Fruit fly (Drosophila melanogaster): ENCODE results near the gene ND-ACP.

Gene ND-ACP

dm6 chr3L:1376014-1376745 lies 46.4 kb downstream of the ND-ACP start (continued):
- no peak for TF ChIP-seq gsb (GFP tag; IDR thresholded peaks at IDR 0.05)
- no peak for TF ChIP-seq CG4854 (GFP tag; optimal IDR thresholded peaks at IDR 0.05)
- peak; percentile 35 for TF ChIP-seq Asciz (GFP tag; optimal IDR thresholded peaks at IDR 0.05)
- peak; percentile 65 for TF ChIP-seq CG14441 (GFP tag; IDR thresholded peaks at IDR 0.05)
- no peak for TF ChIP-seq Ets97D (GFP tag; optimal IDR thresholded peaks at IDR 0.05)
- peak; percentile 51 for TF ChIP-seq CG13424 (tag; optimal IDR thresholded peaks at IDR 0.05)
- TF ChIP-seq Gsc (GFP tag; IDR thresholded peaks at IDR 0.05) = no peak
- TF ChIP-seq CG12391 (tag; optimal IDR thresholded peaks at IDR 0.05) = peak; percentile 60
- no peak for TF ChIP-seq nerfin-2 (GFP tag; IDR thresholded peaks at IDR 0.05; ENCODE audit: partially characterized antibody)
- no peak for TF ChIP-seq CG3995 (GFP tag; optimal IDR thresholded peaks at IDR 0.05)
- no peak for TF ChIP-seq CG6683 (GFP tag; optimal IDR thresholded peaks at IDR 0.05)
- TF ChIP-seq tin (GFP tag; optimal IDR thresholded peaks at IDR 0.05) = peak; percentile 18
- peak; percentile 14 for TF ChIP-seq HmgZ (tag; optimal IDR thresholded peaks at IDR 0.05)
- no peak for TF ChIP-seq ro (GFP tag; IDR thresholded peaks at IDR 0.05)
- no peak for TF ChIP-seq corto (GFP tag; optimal IDR thresholded peaks at IDR 0.05)
- TF ChIP-seq Blimp-1 (GFP tag; optimal IDR thresholded peaks at IDR 0.05) = peak; percentile 59
- TF ChIP-seq NFAT (GFP tag; IDR thresholded peaks at IDR 0.05) = no peak
- 0 out of 2 replicates have a peak, but pooled peaks have one; percentile 9 for TF ChIP-seq onecut (GFP tag; IDR thresholded peaks at IDR 0.05)
- peak; percentile 29 for TF ChIP-seq CG10979 (tag; optimal IDR thresholded peaks at IDR 0.05)
- TF ChIP-seq Fer3 (tag; optimal IDR thresholded peaks at IDR 0.05) = peak; percentile 1
- TF ChIP-seq Trl (optimal IDR thresholded peaks at IDR 0.05) = no peak
- peak; percentile 30 for TF ChIP-seq Trl (GFP tag; optimal IDR thresholded peaks at IDR 0.05)
- TF ChIP-seq CG9215 (GFP tag; IDR thresholded peaks at IDR 0.05) = no peak
- TF ChIP-seq tap (tag; optimal IDR thresholded peaks at IDR 0.05) = peak; percentile 29
- no peak for TF ChIP-seq Hr3 (GFP tag; optimal IDR thresholded peaks at IDR 0.05)
- TF ChIP-seq CG32767 (GFP tag; IDR thresholded peaks at IDR 0.05) = peak; percentile 57; the same call in 1 of the 2 replicates
- peak; percentile 78 for TF ChIP-seq Sox102F (GFP tag; optimal IDR thresholded peaks at IDR 0.05)
- no peak for TF ChIP-seq CTCF (GFP tag; optimal IDR thresholded peaks at IDR 0.05)
- TF ChIP-seq CG12659 (GFP tag; optimal IDR thresholded peaks at IDR 0.05) = peak; percentile 31
- TF ChIP-seq E2f1 (GFP tag; IDR thresholded peaks at IDR 0.05) = peak; percentile 69
- TF ChIP-seq CG7839 (tag; optimal IDR thresholded peaks at IDR 0.05) = peak; percentile 43
- peak; percentile 50 for TF ChIP-seq CG1647 (GFP tag; optimal IDR thresholded peaks at IDR 0.05)
- no peak for TF ChIP-seq dati (GFP tag; IDR thresholded peaks at IDR 0.05)
- 0 out of 2 replicates have a peak, but pooled peaks have one; percentile 22 for TF ChIP-seq CG6272 (GFP tag; IDR thresholded peaks at IDR 0.05)
- peak; percentile 79 for TF ChIP-seq Med (GFP tag)
- TF ChIP-seq CG6654 (GFP tag; optimal IDR thresholded peaks at IDR 0.05) = no peak
- peak; percentile 18 for TF ChIP-seq Fer1 (GFP tag; optimal IDR thresholded peaks at IDR 0.05)
- TF ChIP-seq Lhr (GFP tag; optimal IDR thresholded peaks at IDR 0.05) = no peak
- TF ChIP-seq CG9817 (tag; optimal IDR thresholded peaks at IDR 0.05) = no peak
- no peak for TF ChIP-seq CG9876 (GFP tag; optimal IDR thresholded peaks at IDR 0.05)
- TF ChIP-seq so (GFP tag; IDR thresholded peaks at IDR 0.05) = peak; percentile 76; the same call in 2 of the 3 replicates
- TF ChIP-seq Bteb2 (GFP tag; optimal IDR thresholded peaks at IDR 0.05) = no peak
- no peak for TF ChIP-seq crc (GFP tag; optimal IDR thresholded peaks at IDR 0.05)
- no peak for TF ChIP-seq emc (GFP tag; optimal IDR thresholded peaks at IDR 0.05)
